Worm (Caenorhabditis elegans): ENCODE results near the gene pyk-2.

pyk-2 gene

DNA sequence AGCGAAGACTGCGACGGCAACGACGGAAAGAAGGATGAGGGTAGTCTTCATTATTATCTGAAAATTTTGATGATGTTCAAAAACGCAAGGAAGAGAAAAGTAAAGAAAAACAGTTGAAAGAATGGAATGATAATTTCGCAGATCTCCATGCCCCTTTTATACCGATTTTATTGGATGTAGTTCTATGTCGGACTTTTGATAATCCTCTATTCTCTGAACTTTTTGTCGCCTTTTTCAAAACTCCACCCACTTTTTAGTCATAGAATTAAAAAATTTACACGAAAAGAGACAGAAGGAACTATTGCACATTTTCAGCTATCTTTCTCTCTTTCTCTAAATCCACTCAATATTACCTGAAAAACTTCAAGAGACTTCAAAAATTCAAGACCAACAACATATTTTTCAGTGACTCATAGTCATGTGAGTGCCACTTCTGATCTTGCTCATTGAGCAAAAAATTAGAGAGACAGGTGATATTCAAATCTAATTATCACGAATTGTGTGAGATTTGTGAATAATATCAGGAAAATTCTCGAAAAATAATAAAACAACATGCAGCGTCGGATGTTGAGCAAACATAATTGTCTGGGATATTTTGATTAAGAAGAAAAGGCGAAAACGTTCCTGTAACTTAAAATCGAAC, 19.8 kb upstream of the pyk-2 start, which contains the start of gene F13E9.15:
Gene F13E9.15, minus strand, starts transcription at position 51 of the 643 bp plus-strand sequence.
- TF ChIP-seq unc-55 (GFP tag; optimal IDR thresholded peaks at IDR 0.05): no peak
- no peak for TF ChIP-seq fax-1 (tag; optimal IDR thresholded peaks at IDR 0.05)
- TF ChIP-seq nhr-11 (tag; optimal IDR thresholded peaks at IDR 0.05): no peak
- TF ChIP-seq ceh-30 (tag; optimal IDR thresholded peaks at IDR 0.05): no peak
- TF ChIP-seq lin-11 (tag; optimal IDR thresholded peaks at IDR 0.05): no peak
- no peak for TF ChIP-seq madf-2 (tag; optimal IDR thresholded peaks at IDR 0.05)
- TF ChIP-seq sdc-2 (tag; optimal IDR thresholded peaks at IDR 0.05): no peak
- TF ChIP-seq C08G9.2 (tag; optimal IDR thresholded peaks at IDR 0.05): no peak
- no peak for TF ChIP-seq Y22D7AL.16 (tag; optimal IDR thresholded peaks at IDR 0.05)
- no peak for TF ChIP-seq dmd-4 (tag; optimal IDR thresholded peaks at IDR 0.05; ENCODE audit: borderline replicate concordance)

ce11 chrIV:10891993-10892392, 17.7 kb upstream of the pyk-2 start, which contains the start of gene srlf-12:
Gene srlf-12 (minus strand): TSS chrIV:10892093.
- no peak for TF ChIP-seq ttx-3 (tag; optimal IDR thresholded peaks at IDR 0.05)

ce11 chrIV:10894255-10894654, 15.5 kb upstream of the pyk-2 start, which contains the start of gene srlf-14:
Gene srlf-14 (minus strand): TSS chrIV:10894355.
- TF ChIP-seq ceh-18 (tag; optimal IDR thresholded peaks at IDR 0.05): no peak
- no peak for TF ChIP-seq sox-2 (GFP tag; IDR thresholded peaks at IDR 0.05)
- TF ChIP-seq madf-2 (tag; optimal IDR thresholded peaks at IDR 0.05): no peak
- TF ChIP-seq fkh-6 (tag; optimal IDR thresholded peaks at IDR 0.05): no peak

- no peak for TF ChIP-seq pat-9 (tag; optimal IDR thresholded peaks at IDR 0.05)
- no peak for TF ChIP-seq mec-3 (tag; optimal IDR thresholded peaks at IDR 0.05; ENCODE audit: borderline replicate concordance)
- no peak for TF ChIP-seq pqm-1 (tag; optimal IDR thresholded peaks at IDR 0.05)
- TF ChIP-seq ttx-3 (tag; optimal IDR thresholded peaks at IDR 0.05): no peak
- TF ChIP-seq tbx-7 (tag; optimal IDR thresholded peaks at IDR 0.05): no peak
- no peak for TF ChIP-seq sdc-2 (tag; optimal IDR thresholded peaks at IDR 0.05)
- TF ChIP-seq hlh-8 (tag; optimal IDR thresholded peaks at IDR 0.05): no peak
Measured at ce11 chrIV:10896512-10896911, 13.2 kb upstream of the pyk-2 start, which contains the start of gene srlf-13. Gene srlf-13 (minus strand): TSS chrIV:10896612.

DNA sequence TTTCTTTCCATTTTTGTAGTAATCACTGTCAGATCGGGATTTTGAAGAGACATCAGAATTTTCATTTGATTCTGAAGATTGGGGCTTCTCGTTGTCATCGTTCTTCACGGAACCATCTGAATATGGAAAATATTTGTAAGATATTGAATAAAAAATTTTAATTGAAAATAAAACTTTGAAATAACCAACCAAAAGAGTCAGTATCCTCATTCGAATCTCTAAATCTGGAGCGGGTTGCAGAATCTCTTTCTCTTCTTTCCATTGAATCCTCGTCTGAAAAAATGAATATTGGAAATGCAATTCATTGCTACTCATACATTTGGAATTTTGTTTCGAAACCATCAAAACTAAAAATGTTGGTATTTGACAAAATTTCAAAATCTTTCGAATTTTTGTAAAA, 11.6 kb upstream of the pyk-2 start:
- TF ChIP-seq tbx-7 (tag; optimal IDR thresholded peaks at IDR 0.05) (no peak), tbx-2 (tag; optimal IDR thresholded peaks at IDR 0.05) (no peak), unc-3 (GFP tag; conservative IDR thresholded peaks at IDR 0.05) (no peak), unc-3 (tag; optimal IDR thresholded peaks at IDR 0.05) (no peak)

ce11 chrIV:10899091-10899490, 10.6 kb upstream of the pyk-2 start, which contains the start of the genes F13E9.9 and F13E9.19:
Gene F13E9.9 (minus strand): TSS chrIV:10899191.
Gene F13E9.19 (plus strand): TSS chrIV:10899406.
- TF ChIP-seq sox-4 (tag; optimal IDR thresholded peaks at IDR 0.05): no peak
- TF ChIP-seq ceh-30 (tag; optimal IDR thresholded peaks at IDR 0.05): no peak
- no peak for TF ChIP-seq eyg-1 (tag; optimal IDR thresholded peaks at IDR 0.05)
- TF ChIP-seq F13H6.1 (tag; optimal IDR thresholded peaks at IDR 0.05): no peak
- TF ChIP-seq nhr-232 (tag; optimal IDR thresholded peaks at IDR 0.05): no peak
- no peak for TF ChIP-seq ceh-45 (GFP tag; IDR thresholded peaks at IDR 0.05)
- no peak for TF ChIP-seq Y22D7AL.16 (tag; optimal IDR thresholded peaks at IDR 0.05)
- no peak for TF ChIP-seq ceh-24 (tag; optimal IDR thresholded peaks at IDR 0.05)
- no peak for TF ChIP-seq syd-9 (tag; optimal IDR thresholded peaks at IDR 0.05)
- no peak for TF ChIP-seq pax-1 (tag; optimal IDR thresholded peaks at IDR 0.05)
- no peak for TF ChIP-seq pha-2 (tag; optimal IDR thresholded peaks at IDR 0.05)
- TF ChIP-seq pqm-1 (tag; optimal IDR thresholded peaks at IDR 0.05): no peak
- TF ChIP-seq rnt-1 (tag; optimal IDR thresholded peaks at IDR 0.05): no peak
- TF ChIP-seq ama-1 (optimal IDR thresholded peaks at IDR 0.05): no peak
- TF ChIP-seq hlh-30 (tag; optimal IDR thresholded peaks at IDR 0.05; ENCODE audit: insufficient read depth): no peak
- no peak for TF ChIP-seq nhr-11 (tag; optimal IDR thresholded peaks at IDR 0.05)
- TF ChIP-seq T23F11.4 (GFP tag; optimal IDR thresholded peaks at IDR 0.05): no peak
- TF ChIP-seq ceh-6 (GFP tag; optimal IDR thresholded peaks at IDR 0.05): no peak
- no peak for TF ChIP-seq dve-1 (tag; optimal IDR thresholded peaks at IDR 0.05)

Data from whole organism, late embryonic.